Fruit fly (Drosophila melanogaster) whole organism, adult: Measurements from ENCODE around the gene CG34180.

Source experiments
- CG11617 ChIP-seq: fragments of 200-800 bp; sonication (Bioruptor generic); optimal IDR thresholded peaks from 2 replicates; lab custom pipeline; 2017; ENCODE audit warnings: mild to moderate bottlenecking, missing biosample characterization, missing genetic modification reagents, missing genetic modification characterization
- CG12768 ChIP-seq: fragments of 200-800 bp; sonication (Bioruptor generic); optimal IDR thresholded peaks from 2 replicates; lab custom pipeline; 2017; ENCODE audit warnings: missing biosample characterization, missing genetic modification characterization, mild to moderate bottlenecking, moderate library complexity, missing genetic modification reagents
- CG14711 ChIP-seq: fragments of 200-800 bp; sonication (Bioruptor generic); optimal IDR thresholded peaks from 2 replicates; lab custom pipeline; 2018; ENCODE audit warnings: missing biosample characterization, mild to moderate bottlenecking, missing genetic modification characterization, moderate library complexity
- CG1620 ChIP-seq: fragments of 200-800 bp; sonication (Bioruptor generic); optimal IDR thresholded peaks from 2 replicates; lab custom pipeline; 2016; ENCODE audit warnings: missing biosample characterization, missing genetic modification characterization
- CG33017 ChIP-seq: fragments of 200-800 bp; sonication (Bioruptor generic); optimal IDR thresholded peaks from 2 replicates; lab custom pipeline; 2018; ENCODE audit warnings: missing biosample characterization, mild to moderate bottlenecking, missing genetic modification characterization, moderate library complexity
- CG5204 ChIP-seq: fragments of 200-800 bp; sonication (Bioruptor generic); optimal IDR thresholded peaks from 2 replicates; lab custom pipeline; 2016; ENCODE audit warnings: missing biosample characterization, missing genetic modification characterization
- CG7045 ChIP-seq: fragments of 200-800 bp; sonication (Bioruptor generic); optimal IDR thresholded peaks from 2 replicates; lab custom pipeline; 2017; ENCODE audit warnings: missing biosample characterization, mild to moderate bottlenecking, missing genetic modification characterization
- CG7101 ChIP-seq: fragments of 200-800 bp; sonication (Bioruptor generic); optimal IDR thresholded peaks from 2 replicates; lab custom pipeline; 2018; ENCODE audit warnings: missing biosample characterization, mild to moderate bottlenecking, missing genetic modification characterization, moderate library complexity
- Clk ChIP-seq: fragments of 200-800 bp; sonication (Bioruptor generic); optimal IDR thresholded peaks from 2 replicates; lab custom pipeline; 2017; ENCODE audit warnings: missing biosample characterization, missing genetic modification characterization
- Crg-1 ChIP-seq: fragments of 200-800 bp; sonication (Bioruptor generic); optimal IDR thresholded peaks from 2 replicates; lab custom pipeline; 2016; ENCODE audit warnings: missing biosample characterization, missing genetic modification characterization
- Hr96 ChIP-seq: fragments of 200-800 bp; sonication (Bioruptor generic); optimal IDR thresholded peaks from 2 replicates; lab custom pipeline; 2016; ENCODE audit warnings: missing biosample characterization, missing genetic modification characterization
- Mnt ChIP-seq: fragments of 200-800 bp; sonication (Bioruptor generic); optimal IDR thresholded peaks from 2 replicates; lab custom pipeline; 2016; ENCODE audit warnings: missing biosample characterization, mild to moderate bottlenecking, missing genetic modification characterization
- bab1 ChIP-seq: fragments of 200-800 bp; sonication (Bioruptor generic); optimal IDR thresholded peaks from 3 replicates; lab custom pipeline; 2019; ENCODE audit warnings: missing biosample characterization, mild to moderate bottlenecking, missing genetic modification characterization, moderate library complexity
- cic ChIP-seq: fragments of 200-800 bp; sonication (Bioruptor generic); optimal IDR thresholded peaks from 2 replicates; lab custom pipeline; 2017; ENCODE audit warnings: missing biosample characterization, mild to moderate bottlenecking, missing genetic modification characterization, moderate library complexity
- cnc ChIP-seq, 2 experiments: fragments of >200 bp; optimal IDR thresholded peaks; 2 replicates each; lab custom pipeline; 2017
- kay ChIP-seq: fragments of 200-800 bp; sonication (Bioruptor generic); peaks from one replicate; lab custom pipeline; 2016; ENCODE audit warnings: missing biosample characterization, missing genetic modification characterization, borderline replicate concordance
- ovo ChIP-seq: fragments of 200-800 bp; sonication (Bioruptor generic); optimal IDR thresholded peaks from 2 replicates; lab custom pipeline; 2016; ENCODE audit warnings: missing biosample characterization, missing genetic modification characterization
- pad ChIP-seq: fragments of 200-800 bp; sonication (Bioruptor generic); optimal IDR thresholded peaks from 3 replicates; lab custom pipeline; 2017; ENCODE audit warnings: missing biosample characterization, missing genetic modification characterization, mild to moderate bottlenecking, moderate library complexity, missing genetic modification reagents
- tj ChIP-seq: fragments of 200-800 bp; sonication (Bioruptor generic); optimal IDR thresholded peaks from 3 replicates; lab custom pipeline; 2017; ENCODE audit warnings: missing biosample characterization, mild to moderate bottlenecking, missing genetic modification characterization, moderate library complexity
- toe ChIP-seq: fragments of 200-800 bp; sonication (Bioruptor generic); optimal IDR thresholded peaks from 2 replicates; lab custom pipeline; 2016; ENCODE audit warnings: missing biosample characterization, missing genetic modification characterization

Gene CG34180

DNA sequence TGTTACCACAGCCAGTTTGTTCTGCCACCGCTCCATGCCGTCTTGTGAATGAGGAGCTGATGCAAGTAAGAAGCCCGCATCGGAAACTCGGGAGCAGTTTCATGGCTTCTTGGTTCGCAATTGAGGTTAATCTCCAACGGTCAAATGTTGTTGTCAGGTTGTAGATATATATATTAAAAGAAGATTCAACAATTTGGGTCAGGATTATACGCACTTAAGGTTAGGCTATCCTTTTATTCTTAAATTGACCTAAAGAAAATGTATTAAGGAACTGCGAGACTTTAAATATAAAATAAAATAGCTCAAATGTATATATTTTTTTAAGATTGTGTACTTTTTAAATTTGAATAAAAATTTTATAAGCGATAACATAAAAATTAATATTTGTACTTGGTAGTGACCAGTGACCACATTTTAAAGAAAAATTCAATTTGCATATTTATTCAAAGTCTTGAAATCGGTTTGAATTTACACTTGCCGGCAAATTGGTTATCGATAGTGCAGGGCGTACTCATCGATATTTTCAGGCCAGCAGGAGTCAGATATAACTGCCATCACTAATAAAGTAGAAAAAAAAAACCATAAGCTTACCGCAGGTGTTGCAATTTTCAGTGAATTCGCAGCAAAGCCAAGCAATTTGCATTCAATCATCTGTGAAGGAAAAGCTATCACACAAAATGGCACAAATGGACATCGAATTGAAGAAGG, 8.4 kb downstream of the CG34180 start, which contains the start of the genes CG9150 and Pfdn1:
CG9150 (minus strand) TSS at position 51 of the 708 bp plus-strand sequence.
Pfdn1 (plus strand) TSS at position 536 of the 708 bp plus-strand sequence.
- TF ChIP-seq CG7101 (peak; percentile 22), tj (peak; percentile 16), kay (GFP tag; lab: Kevin White, UChicago) (no peak), ovo (GFP tag; lab: Kevin White, UChicago) (no peak), Mnt (GFP tag; lab: Kevin White, UChicago) (peak; percentile 66), Crg-1 (GFP tag; lab: Kevin White, UChicago) (no peak), CG1620 (GFP tag; lab: Kevin White, UChicago) (no peak), bab1 (GFP tag; lab: Kevin White, UChicago) (peak; percentile 66), CG33017 (tag; lab: Kevin White, UChicago) (no peak), CG12768 (GFP tag; lab: Kevin White, UChicago) (no peak), toe (GFP tag; lab: Kevin White, UChicago) (no peak)

DNA sequence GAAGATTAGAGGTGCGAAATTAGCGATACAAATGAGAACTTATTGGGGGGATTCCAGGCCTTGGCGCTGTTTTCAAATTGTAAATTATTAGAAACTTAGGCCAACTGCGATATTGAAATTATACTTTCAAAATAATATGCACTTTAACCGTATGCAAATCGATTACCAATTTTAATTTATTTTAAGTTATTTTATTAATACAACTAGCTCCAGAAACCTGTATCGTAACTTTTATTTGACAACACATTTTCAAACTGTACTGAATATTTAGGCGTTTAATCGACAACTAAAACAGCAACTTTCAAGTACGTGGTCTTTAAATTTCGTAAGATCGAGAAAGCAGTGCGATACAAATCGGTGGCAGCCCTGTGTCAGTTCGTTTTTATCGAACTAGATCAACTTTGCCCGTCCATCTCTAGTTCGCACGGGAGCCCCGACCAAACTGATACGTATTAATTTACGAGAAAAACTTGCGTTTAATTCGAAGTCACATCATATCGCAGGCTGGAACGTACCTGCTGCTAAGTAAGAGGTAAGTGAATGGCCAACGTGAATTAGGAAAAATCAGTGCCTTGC, 10.4 kb downstream of the CG34180 start, which contains the start of the genes CG9154 and Kr-h2:
CG9154 (minus strand) TSS at position 31 of the 576 bp plus-strand sequence.
Kr-h2 (plus strand) TSS at position 335 of the 576 bp plus-strand sequence.
- TF ChIP-seq bab1 (GFP tag; lab: Kevin White, UChicago) (peak; percentile 36), CG5204 (GFP tag; lab: Kevin White, UChicago) (no peak), Clk (GFP tag; lab: Kevin White, UChicago) (peak; percentile 44), cnc (optimal IDR thresholded peaks at IDR 0.05; lab: Kevin White, UChicago) (no peak), kay (GFP tag; lab: Kevin White, UChicago) (no peak), CG11617 (peak; percentile 82), cic (peak; percentile 14), CG33017 (tag; lab: Kevin White, UChicago) (peak; percentile 53), Mnt (GFP tag; lab: Kevin White, UChicago) (peak; percentile 64), CG12768 (GFP tag; lab: Kevin White, UChicago) (peak; percentile 60), Crg-1 (GFP tag; lab: Kevin White, UChicago) (no peak), pad (GFP tag; lab: Kevin White, UChicago) (peak; percentile 42), CG14711 (tag; lab: Kevin White, UChicago) (peak; percentile 70), Hr96 (GFP tag; lab: Kevin White, UChicago) (no peak), CG7045 (GFP tag; lab: Kevin White, UChicago) (peak; percentile 74), tj (peak; percentile 39), toe (GFP tag; lab: Kevin White, UChicago) (peak; percentile 85), ovo (GFP tag; lab: Kevin White, UChicago) (peak; percentile 35), CG1620 (GFP tag; lab: Kevin White, UChicago) (peak; percentile 56), CG7101 (peak; percentile 68)

DNA sequence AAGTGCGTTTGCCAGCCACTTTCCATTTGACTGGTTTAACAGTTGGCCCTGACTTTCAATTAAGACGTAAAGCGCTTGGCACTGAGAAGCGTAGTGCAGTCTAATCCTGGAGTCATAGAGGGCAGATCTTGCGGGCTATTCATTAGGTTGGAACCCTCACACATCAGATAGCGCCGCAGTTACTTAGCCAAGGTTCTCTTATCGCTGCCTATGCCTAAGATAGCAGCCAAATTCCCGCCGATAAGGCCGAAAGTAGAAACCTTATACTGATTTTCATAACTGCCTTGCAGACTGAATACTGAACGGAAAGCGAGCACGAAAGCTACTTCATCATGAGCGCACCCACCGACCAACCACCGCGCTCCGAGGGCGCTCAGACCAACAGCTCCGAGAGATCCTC, 11.8 kb downstream of the CG34180 start:
- TF ChIP-seq pad (GFP tag; lab: Kevin White, UChicago) (no peak), Crg-1 (GFP tag; lab: Kevin White, UChicago) (no peak), CG5204 (GFP tag; lab: Kevin White, UChicago) (no peak), CG7101 (no peak), Clk (GFP tag; lab: Kevin White, UChicago) (no peak), kay (GFP tag; lab: Kevin White, UChicago) (no peak), tj (no peak), CG1620 (GFP tag; lab: Kevin White, UChicago) (no peak), CG7045 (GFP tag; lab: Kevin White, UChicago) (no peak), CG14711 (tag; lab: Kevin White, UChicago) (no peak), toe (GFP tag; lab: Kevin White, UChicago) (no peak), cic (no peak)

DNA sequence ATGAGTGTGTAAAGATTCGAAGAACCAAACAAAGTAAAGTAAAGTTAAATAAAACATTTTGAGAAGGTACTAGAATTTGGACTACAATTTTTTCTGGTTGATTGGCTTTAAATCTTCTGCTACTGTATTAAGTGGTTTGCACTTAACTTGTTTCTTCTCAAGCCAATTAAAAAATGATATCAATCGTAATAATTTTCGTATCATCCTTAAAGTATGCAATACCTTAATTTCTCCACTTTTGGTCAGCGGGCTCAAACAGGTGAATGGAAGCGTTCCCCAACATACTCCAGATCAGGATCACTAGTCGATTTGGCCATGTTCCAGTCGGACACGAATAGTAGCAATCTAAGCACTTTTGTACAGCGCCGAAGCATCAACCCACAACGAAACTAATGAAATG, 13.6 kb downstream of the CG34180 start:
- no peak for TF ChIP-seq CG14711 (tag; lab: Kevin White, UChicago)
- TF ChIP-seq pad (GFP tag; lab: Kevin White, UChicago), result no peak
- no peak for TF ChIP-seq CG12768 (GFP tag; lab: Kevin White, UChicago)
- no peak for TF ChIP-seq CG1620 (GFP tag; lab: Kevin White, UChicago)
- no peak for TF ChIP-seq CG5204 (GFP tag; lab: Kevin White, UChicago)
- no peak for TF ChIP-seq ovo (GFP tag; lab: Kevin White, UChicago)
- TF ChIP-seq Crg-1 (GFP tag; lab: Kevin White, UChicago), result no peak

DNA sequence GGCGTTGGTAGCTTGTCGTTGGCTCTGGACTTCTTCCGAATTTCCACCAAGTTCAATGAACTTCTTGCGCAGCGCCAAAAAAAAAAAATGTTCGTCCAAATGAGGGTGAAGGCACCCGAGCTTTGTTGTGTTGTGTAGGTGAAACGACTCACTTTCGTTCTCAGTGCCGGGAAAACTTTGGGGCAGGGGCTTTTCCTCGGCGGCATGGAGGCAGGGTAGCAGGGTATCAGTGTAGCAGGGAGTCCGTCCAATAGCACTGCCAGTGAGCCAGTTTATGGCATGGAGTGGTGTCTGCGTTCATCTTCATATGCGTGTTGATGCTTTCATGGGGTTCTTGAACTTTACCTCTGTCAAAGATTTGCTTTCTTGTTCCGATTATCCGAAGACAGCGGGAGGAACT, 14.0 kb downstream of the CG34180 start:
- TF ChIP-seq CG7045 (GFP tag; lab: Kevin White, UChicago) (no peak), Hr96 (GFP tag; lab: Kevin White, UChicago) (no peak), cnc (optimal IDR thresholded peaks at IDR 0.05; lab: Kevin White, UChicago) (no peak)

DNA sequence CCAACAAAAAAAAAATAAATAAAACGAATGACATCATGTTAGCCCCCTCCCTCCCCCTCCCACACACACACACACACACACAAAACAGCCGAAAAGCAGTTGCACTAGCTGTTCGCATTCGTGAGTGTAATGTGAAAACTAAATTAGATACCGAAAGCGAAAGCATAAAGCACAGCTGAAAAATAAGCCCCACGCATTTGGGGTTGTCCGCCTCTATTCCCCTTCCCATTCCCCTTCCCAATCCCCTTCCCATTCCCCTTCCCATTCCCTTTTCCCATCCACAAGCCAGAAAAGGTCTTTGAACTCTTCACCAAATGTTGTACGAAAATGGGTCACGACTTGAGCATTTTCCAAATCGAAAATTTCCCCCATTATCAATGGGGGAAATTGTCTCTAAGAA, 15.0 kb downstream of the CG34180 start:
- TF ChIP-seq cic (no peak), toe (GFP tag; lab: Kevin White, UChicago) (no peak), CG5204 (GFP tag; lab: Kevin White, UChicago) (no peak), Clk (GFP tag; lab: Kevin White, UChicago) (no peak), Hr96 (GFP tag; lab: Kevin White, UChicago) (no peak), cnc (optimal IDR thresholded peaks at IDR 0.05; lab: Kevin White, UChicago) (no peak), Crg-1 (GFP tag; lab: Kevin White, UChicago) (no peak), bab1 (GFP tag; lab: Kevin White, UChicago) (no peak), CG7045 (GFP tag; lab: Kevin White, UChicago) (no peak), CG33017 (tag; lab: Kevin White, UChicago) (no peak), CG1620 (GFP tag; lab: Kevin White, UChicago) (no peak), tj (no peak), CG12768 (GFP tag; lab: Kevin White, UChicago) (no peak), CG11617 (no peak), kay (GFP tag; lab: Kevin White, UChicago) (no peak), CG14711 (tag; lab: Kevin White, UChicago) (no peak), Mnt (GFP tag; lab: Kevin White, UChicago) (no peak), CG7101 (no peak)
